Fruit fly (Drosophila melanogaster): ENCODE results near the gene CG10958.

The CG10958 gene

dm6 chrX:8141353-8142066 is 9.4 kb downstream of the CG10958 start (continued):
- TF ChIP-seq tll (GFP tag; optimal IDR thresholded peaks at IDR 0.05) = no peak
- TF ChIP-seq Dip2 (GFP tag; IDR thresholded peaks at IDR 0.05) = no peak
- no peak for TF ChIP-seq eve (GFP tag; optimal IDR thresholded peaks at IDR 0.05)
- no peak for TF ChIP-seq Blimp-1 (GFP tag; optimal IDR thresholded peaks at IDR 0.05)
- no peak for TF ChIP-seq aop (GFP tag; IDR thresholded peaks at IDR 0.05)
- no peak for TF ChIP-seq CG4617 (GFP tag; optimal IDR thresholded peaks at IDR 0.05; ENCODE audit: borderline replicate concordance)
- TF ChIP-seq CG13775 (GFP tag; optimal IDR thresholded peaks at IDR 0.05) = peak; percentile 27
- TF ChIP-seq dan (GFP tag; IDR thresholded peaks at IDR 0.05) = no peak
- TF ChIP-seq CG31441 (GFP tag; IDR thresholded peaks at IDR 0.05) = no peak
- TF ChIP-seq gro (GFP tag; optimal IDR thresholded peaks at IDR 0.05) = no peak
- TF ChIP-seq CG16779 (GFP tag; IDR thresholded peaks at IDR 0.05) = no peak
- TF ChIP-seq maf-S (GFP tag; optimal IDR thresholded peaks at IDR 0.05) = no peak
- no peak for TF ChIP-seq CG30020 (tag; optimal IDR thresholded peaks at IDR 0.05)
- no peak for TF ChIP-seq Poxn (GFP tag; IDR thresholded peaks at IDR 0.05)
- TF ChIP-seq bigmax (GFP tag; optimal IDR thresholded peaks at IDR 0.05) = no peak
- no peak for TF ChIP-seq usp (GFP tag; optimal IDR thresholded peaks at IDR 0.05)
- TF ChIP-seq Tbp (GFP tag; optimal IDR thresholded peaks at IDR 0.05) = no peak
- TF ChIP-seq Mrtf (GFP tag; IDR thresholded peaks at IDR 0.05) = no peak
- TF ChIP-seq Usf (GFP tag; optimal IDR thresholded peaks at IDR 0.05) = no peak
- TF ChIP-seq CG10959 (GFP tag; IDR thresholded peaks at IDR 0.05) = no peak
- no peak for TF ChIP-seq Elba2 (GFP tag; optimal IDR thresholded peaks at IDR 0.05)
- TF ChIP-seq cad (GFP tag; optimal IDR thresholded peaks at IDR 0.05) = no peak
- no peak for TF ChIP-seq CG32772 (GFP tag; IDR thresholded peaks at IDR 0.05)
- no peak for TF ChIP-seq CrebB (tag; optimal IDR thresholded peaks at IDR 0.05)
- no peak for TF ChIP-seq ham (GFP tag; IDR thresholded peaks at IDR 0.05)
- TF ChIP-seq Pdp1 (GFP tag; optimal IDR thresholded peaks at IDR 0.05) = peak; percentile 19 to 29
- TF ChIP-seq Nf-YC (tag; optimal IDR thresholded peaks at IDR 0.05) = peak; percentile 30
- TF ChIP-seq CG18599 (GFP tag; optimal IDR thresholded peaks at IDR 0.05) = peak; percentile 44
- TF ChIP-seq CG5180 (GFP tag; optimal IDR thresholded peaks at IDR 0.05) = no peak
- TF ChIP-seq chm (GFP tag; IDR thresholded peaks at IDR 0.05) = no peak
- no peak for TF ChIP-seq Atf3 (GFP tag; optimal IDR thresholded peaks at IDR 0.05)
- TF ChIP-seq sob (GFP tag; IDR thresholded peaks at IDR 0.05) = no peak
- peak; percentile 18 for TF ChIP-seq shn (GFP tag; optimal IDR thresholded peaks at IDR 0.05)
- TF ChIP-seq al (GFP tag; IDR thresholded peaks at IDR 0.05) = no peak
- TF ChIP-seq H2.0 (GFP tag; IDR thresholded peaks at IDR 0.05) = no peak
- no peak for TF ChIP-seq Ets97D (GFP tag; optimal IDR thresholded peaks at IDR 0.05)
- TF ChIP-seq CG10462 (GFP tag; optimal IDR thresholded peaks at IDR 0.05) = peak; percentile 50
- TF ChIP-seq CG10274 (GFP tag; optimal IDR thresholded peaks at IDR 0.05) = no peak
- no peak for TF ChIP-seq bowl (GFP tag; IDR thresholded peaks at IDR 0.05)
- TF ChIP-seq nmo (GFP tag; optimal IDR thresholded peaks at IDR 0.05) = no peak
- peak; percentile 60 for TF ChIP-seq YL-1 (GFP tag; optimal IDR thresholded peaks at IDR 0.05)
- peak; percentile 51 for TF ChIP-seq mam (GFP tag; optimal IDR thresholded peaks at IDR 0.05)
- TF ChIP-seq jigr1 (GFP tag; IDR thresholded peaks at IDR 0.05) = no peak
- no peak for TF ChIP-seq PHDP (tag; optimal IDR thresholded peaks at IDR 0.05)
- TF ChIP-seq Sin3A (optimal IDR thresholded peaks at IDR 0.05) = no peak
- TF ChIP-seq twi (tag; optimal IDR thresholded peaks at IDR 0.05) = no peak
- no peak for TF ChIP-seq HLHmδ (GFP tag; optimal IDR thresholded peaks at IDR 0.05)
- no peak for TF ChIP-seq crp (GFP tag; optimal IDR thresholded peaks at IDR 0.05)
- TF ChIP-seq ken (GFP tag; IDR thresholded peaks at IDR 0.05) = no peak
- no peak for TF ChIP-seq CG6765 (GFP tag; optimal IDR thresholded peaks at IDR 0.05)
- peak; percentile 29 for TF ChIP-seq Hmr (GFP tag; optimal IDR thresholded peaks at IDR 0.05)

Data from whole organism, embryonic.